Worm (Caenorhabditis elegans) whole organism, L2 larva: ENCODE data around the gene mans-3.

ENCODE experiments used
- aly-2 ChIP-seq: fragments of 150-350 bp; optimal IDR thresholded peaks from 2 replicates; lab custom pipeline; 2014; ENCODE audit warnings: missing biosample characterization, missing genetic modification characterization
- nhr-11 ChIP-seq: fragments of 150-350 bp; optimal IDR thresholded peaks from 2 replicates; lab custom pipeline; 2014; ENCODE audit warnings: missing biosample characterization, missing genetic modification characterization
- nhr-237 ChIP-seq: fragments of 150-350 bp; optimal IDR thresholded peaks from 2 replicates; lab custom pipeline; 2014; ENCODE audit warnings: missing biosample characterization, missing genetic modification characterization

ce11 chrX:5202399-5202798 is 37.2 kb downstream of the mans-3 start:
- TF ChIP-seq nhr-11 (tag; lab: Kevin White, UChicago) (no peak), nhr-237 (tag; lab: Kevin White, UChicago) (no peak), aly-2 (no peak)
